Fruit fly (Drosophila melanogaster): ENCODE results near the gene NimC1.

NimC1 gene

dm6 chr2L:13923984-13924383 is 52.6 kb downstream of the NimC1 start:
- no peak for TF ChIP-seq Myc (optimal IDR thresholded peaks at IDR 0.05)
- no peak for TF ChIP-seq h (optimal IDR thresholded peaks at IDR 0.05)

DNA sequence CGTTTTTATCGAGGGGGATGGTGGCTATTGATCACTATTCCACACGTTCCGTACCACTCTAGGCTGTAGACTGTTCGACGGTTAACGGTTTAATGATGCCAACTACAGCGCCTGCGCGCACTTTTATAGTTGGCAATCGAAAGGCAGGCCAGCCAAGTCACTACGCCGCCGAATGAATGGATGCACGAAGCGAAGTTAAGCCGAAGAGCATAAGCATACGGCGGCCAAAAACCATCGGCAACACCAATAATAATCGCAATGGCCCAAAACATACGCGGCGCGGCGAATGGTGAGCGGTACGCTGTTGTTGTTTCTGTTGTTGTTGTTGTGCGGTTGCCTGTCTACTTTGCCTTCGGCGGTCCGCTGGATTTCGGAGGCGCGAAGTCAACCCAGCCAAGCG is 53.1 kb downstream of the NimC1 start, which contains the start of gene Vajk1:
Vajk1 (minus strand) TSS at position 101 of the 400 bp plus-strand sequence.
- no peak for TF ChIP-seq Myc (optimal IDR thresholded peaks at IDR 0.05)
- no peak for TF ChIP-seq psq (optimal IDR thresholded peaks at IDR 0.05)
- TF ChIP-seq ttk (optimal IDR thresholded peaks at IDR 0.05) = no peak
- no peak for TF ChIP-seq Sin3A (optimal IDR thresholded peaks at IDR 0.05)
- no peak for TF ChIP-seq h (optimal IDR thresholded peaks at IDR 0.05)
- TF ChIP-seq insv (optimal IDR thresholded peaks at IDR 0.05) = no peak

Data from Kc167 (cell line).